Fruit fly (Drosophila melanogaster) whole organism, embryonic: ENCODE results near the gene CG32806.

ENCODE experiments used
- ATbp ChIP-seq: fragments of 200-800 bp; sonication (Bioruptor generic); optimal IDR thresholded peaks from 2 replicates; lab custom pipeline; 2017; ENCODE audit warnings: missing biosample characterization, mild to moderate bottlenecking, missing genetic modification characterization, missing genetic modification reagents
- Ada2b ChIP-seq: fragments of 200-800 bp; sonication (Bioruptor generic); IDR thresholded peaks from 2 replicates; pipeline ENCODE4 v1.3.6; 2022; ENCODE audit warnings: missing biosample characterization, missing genetic modification characterization
- B-H2 ChIP-seq: fragments of 200-800 bp; sonication (Bioruptor generic); optimal IDR thresholded peaks from 2 replicates; lab custom pipeline; 2018; ENCODE audit warnings: missing biosample characterization, mild to moderate bottlenecking, missing genetic modification characterization
- Bgb ChIP-seq: fragments of 200-800 bp; sonication (Bioruptor generic); IDR thresholded peaks from 2 replicates; pipeline ENCODE4 v1.3.6; 2022; ENCODE audit warnings: missing biosample characterization, missing genetic modification characterization; ENCODE audit not compliant: partially characterized antibody
- Bteb2 ChIP-seq: fragments of 200-800 bp; sonication (Bioruptor generic); optimal IDR thresholded peaks from 2 replicates; lab custom pipeline; 2016; ENCODE audit warnings: missing biosample characterization, missing genetic modification characterization
- CG1024 ChIP-seq: fragments of 200-800 bp; sonication (Bioruptor generic); IDR thresholded peaks from 2 replicates; pipeline ENCODE4 v1.3.6; 2022; ENCODE audit warnings: missing biosample characterization, missing genetic modification characterization
- CG12155 ChIP-seq: fragments of 200-800 bp; sonication (Bioruptor generic); optimal IDR thresholded peaks from 3 replicates; lab custom pipeline; 2016; ENCODE audit warnings: missing biosample characterization, missing genetic modification characterization
- CG12391 ChIP-seq: fragments of 200-800 bp; sonication (Bioruptor generic); optimal IDR thresholded peaks from 3 replicates; lab custom pipeline; 2018; ENCODE audit warnings: missing biosample characterization, mild to moderate bottlenecking, missing genetic modification characterization, moderate library complexity
- CG12942 ChIP-seq: fragments of 200-800 bp; sonication (Bioruptor generic); optimal IDR thresholded peaks from 3 replicates; lab custom pipeline; 2016; ENCODE audit warnings: missing biosample characterization, missing genetic modification characterization
- CG14710 ChIP-seq: fragments of 200-800 bp; sonication (Bioruptor generic); optimal IDR thresholded peaks from 3 replicates; lab custom pipeline; 2019; ENCODE audit warnings: missing biosample characterization, mild to moderate bottlenecking, missing genetic modification characterization, moderate library complexity
- CG15011 ChIP-seq: fragments of 200-800 bp; sonication (Bioruptor generic); optimal IDR thresholded peaks from 3 replicates; lab custom pipeline; 2018; ENCODE audit warnings: missing biosample characterization, mild to moderate bottlenecking, missing genetic modification characterization
- CG15479 ChIP-seq: fragments of 200-800 bp; sonication (Bioruptor generic); optimal IDR thresholded peaks from 3 replicates; lab custom pipeline; 2019; ENCODE audit warnings: missing biosample characterization, mild to moderate bottlenecking, missing genetic modification characterization, moderate library complexity
- CG17186 ChIP-seq: fragments of 200-800 bp; sonication (Bioruptor generic); optimal IDR thresholded peaks from 3 replicates; lab custom pipeline; 2017; ENCODE audit warnings: missing biosample characterization, missing genetic modification reagents, missing genetic modification characterization
- CG17912 ChIP-seq: fragments of 200-800 bp; sonication (Bioruptor generic); optimal IDR thresholded peaks from 2 replicates; lab custom pipeline; 2018; ENCODE audit warnings: missing biosample characterization, mild to moderate bottlenecking, missing genetic modification characterization
- CG2678 ChIP-seq: fragments of 200-800 bp; sonication (Bioruptor generic); optimal IDR thresholded peaks from 3 replicates; lab custom pipeline; 2019; ENCODE audit warnings: missing biosample characterization, mild to moderate bottlenecking, missing genetic modification characterization, moderate library complexity
- CG30020 ChIP-seq: fragments of 200-800 bp; optimal IDR thresholded peaks from 2 replicates; lab custom pipeline; 2019; ENCODE audit warnings: missing biosample characterization, mild to moderate bottlenecking, missing genetic modification characterization, moderate library complexity
- CG3281 ChIP-seq: fragments of 200-800 bp; sonication (Bioruptor generic); optimal IDR thresholded peaks from 3 replicates; lab custom pipeline; 2017; ENCODE audit warnings: missing biosample characterization, mild to moderate bottlenecking, missing genetic modification characterization
- CG33213 ChIP-seq: fragments of 200-800 bp; sonication (Bioruptor generic); optimal IDR thresholded peaks from 3 replicates; lab custom pipeline; 2016; ENCODE audit warnings: missing biosample characterization, missing genetic modification characterization
- CG34224 ChIP-seq: fragments of 200-800 bp; sonication (Bioruptor generic); IDR thresholded peaks from 3 replicates; pipeline ENCODE4 v1.3.6; 2022; ENCODE audit warnings: missing biosample characterization, missing genetic modification characterization; ENCODE audit not compliant: partially characterized antibody
- CG3847 ChIP-seq: fragments of 200-800 bp; sonication (Bioruptor generic); IDR thresholded peaks from 2 replicates; pipeline ENCODE4 v1.3.6; 2022; ENCODE audit warnings: missing biosample characterization, missing genetic modification characterization
- CG5180 ChIP-seq: fragments of 200-800 bp; sonication (Bioruptor generic); optimal IDR thresholded peaks from 3 replicates; lab custom pipeline; 2017; ENCODE audit warnings: missing biosample characterization, missing genetic modification characterization, mild to moderate bottlenecking, moderate library complexity, missing genetic modification reagents
- CG7745 ChIP-seq: fragments of 200-800 bp; sonication (Bioruptor generic); optimal IDR thresholded peaks from 2 replicates; lab custom pipeline; 2018; ENCODE audit warnings: missing biosample characterization, mild to moderate bottlenecking, missing genetic modification characterization, moderate library complexity
- CG9932 ChIP-seq: fragments of 200-800 bp; sonication (Bioruptor generic); IDR thresholded peaks from 2 replicates; pipeline ENCODE4 v1.3.6; 2022; ENCODE audit warnings: missing biosample characterization, missing genetic modification characterization
- E2f1 ChIP-seq: fragments of 200-800 bp; sonication (Bioruptor generic); IDR thresholded peaks from 2 replicates; pipeline ENCODE4 v1.3.6; 2022; ENCODE audit warnings: missing biosample characterization, missing genetic modification characterization
- ERR ChIP-seq: fragments of 200-800 bp; sonication (Bioruptor generic); optimal IDR thresholded peaks from 2 replicates; lab custom pipeline; 2016; ENCODE audit warnings: missing biosample characterization, missing genetic modification characterization
- HHEX ChIP-seq: fragments of 200-800 bp; sonication (Bioruptor generic); optimal IDR thresholded peaks from 3 replicates; lab custom pipeline; 2017; ENCODE audit warnings: missing biosample characterization, mild to moderate bottlenecking, missing genetic modification characterization, missing genetic modification reagents
- Mrtf ChIP-seq: fragments of 200-800 bp; sonication (Bioruptor generic); IDR thresholded peaks from 3 replicates; pipeline ENCODE4 v1.3.6; 2022; ENCODE audit warnings: missing biosample characterization, missing genetic modification characterization
- ara ChIP-seq: fragments of 200-800 bp; sonication (Bioruptor generic); IDR thresholded peaks from 2 replicates; pipeline ENCODE4 v1.3.6; 2022; ENCODE audit warnings: missing biosample characterization, missing genetic modification characterization
- bowl ChIP-seq: fragments of 200-800 bp; sonication (Bioruptor generic); IDR thresholded peaks from 2 replicates; pipeline ENCODE4 v1.3.6; 2022; ENCODE audit warnings: missing biosample characterization, missing genetic modification characterization
- cad ChIP-seq: fragments of >200 bp; optimal IDR thresholded peaks from 2 replicates; lab custom pipeline; 2017; ENCODE audit warnings: missing biosample characterization, missing genetic modification characterization
- cato ChIP-seq: fragments of 200-800 bp; sonication (Bioruptor generic); optimal IDR thresholded peaks from 2 replicates; lab custom pipeline; 2016; ENCODE audit warnings: missing biosample characterization, missing genetic modification characterization, borderline replicate concordance
- chinmo ChIP-seq: fragments of 200-800 bp; sonication (Bioruptor generic); IDR thresholded peaks from 4 replicates; pipeline ENCODE4 v1.3.6; 2022; ENCODE audit warnings: missing biosample characterization, missing genetic modification characterization; ENCODE audit not compliant: partially characterized antibody
- cwo ChIP-seq: fragments of 200-800 bp; sonication (Bioruptor generic); optimal IDR thresholded peaks from 3 replicates; lab custom pipeline; 2017; ENCODE audit warnings: missing biosample characterization, missing genetic modification characterization, mild to moderate bottlenecking, moderate library complexity, missing genetic modification reagents
- disco-r ChIP-seq: fragments of 200-800 bp; sonication (Bioruptor generic); optimal IDR thresholded peaks from 2 replicates; lab custom pipeline; 2016; ENCODE audit warnings: missing biosample characterization, missing genetic modification characterization
- dm ChIP-seq: fragments of 200-800 bp; sonication (Bioruptor generic); optimal IDR thresholded peaks from 3 replicates; lab custom pipeline; 2016; ENCODE audit warnings: missing biosample characterization, missing genetic modification characterization
- gce ChIP-seq: fragments of 200-800 bp; sonication (Bioruptor generic); IDR thresholded peaks from 3 replicates; pipeline ENCODE4 v1.3.6; 2022; ENCODE audit warnings: missing biosample characterization, missing genetic modification characterization
- gfzf ChIP-seq: fragments of 200-800 bp; sonication (Bioruptor generic); optimal IDR thresholded peaks from 2 replicates; lab custom pipeline; 2016; ENCODE audit warnings: missing biosample characterization, mild to moderate bottlenecking, missing genetic modification characterization, moderate library complexity
- ind ChIP-seq: fragments of 200-800 bp; sonication (Bioruptor generic); optimal IDR thresholded peaks from 3 replicates; lab custom pipeline; 2016; ENCODE audit warnings: missing biosample characterization, missing genetic modification characterization
- lbe ChIP-seq: fragments of 200-800 bp; sonication (Bioruptor generic); optimal IDR thresholded peaks from 2 replicates; lab custom pipeline; 2016; ENCODE audit warnings: missing biosample characterization, mild to moderate bottlenecking, missing genetic modification characterization
- pan ChIP-seq, 4 experiments: fragments of >200 bp in 3 of 4; fragments of 200-800 bp in 1 of 4; sonication (Bioruptor generic) in 1 of 4; optimal IDR thresholded peaks in 3 of 4; IDR thresholded peaks in 1 of 4; 2 replicates each; pipeline versions ENCODE4 v1.3.6 to Lab custom; 2017 to 2022; ENCODE audit warnings: missing biosample characterization in 2 of 4, missing genetic modification characterization in 2 of 4, mixed read lengths in 1 of 4
- pnt ChIP-seq: fragments of 200-800 bp; sonication (Bioruptor generic); optimal IDR thresholded peaks from 3 replicates; lab custom pipeline; 2016; ENCODE audit warnings: missing biosample characterization, missing genetic modification characterization
- ranshi ChIP-seq: fragments of 200-800 bp; sonication (Bioruptor generic); IDR thresholded peaks from 2 replicates; pipeline ENCODE4 v1.3.6; 2022; ENCODE audit warnings: missing biosample characterization, missing genetic modification characterization
- slp2 ChIP-seq: fragments of 200-800 bp; sonication (Bioruptor generic); optimal IDR thresholded peaks from 2 replicates; lab custom pipeline; 2016; ENCODE audit warnings: missing biosample characterization, missing genetic modification characterization
- tll ChIP-seq, 2 experiments: fragments of 200-800 bp in 1 of 2; fragments of >200 bp in 1 of 2; sonication (Bioruptor generic) in 1 of 2; optimal IDR thresholded peaks; 2 replicates each; lab custom pipeline; 2017 to 2019; ENCODE audit warnings: missing biosample characterization in 2 of 2, missing genetic modification characterization in 2 of 2, mild to moderate bottlenecking in 1 of 2, moderate library complexity in 1 of 2
- twi ChIP-seq: fragments of 200-800 bp; optimal IDR thresholded peaks from 2 replicates; lab custom pipeline; 2019; ENCODE audit warnings: missing biosample characterization, mild to moderate bottlenecking, missing genetic modification characterization, moderate library complexity
- tx ChIP-seq: fragments of 200-800 bp; sonication (Bioruptor generic); optimal IDR thresholded peaks from 2 replicates; lab custom pipeline; 2016; ENCODE audit warnings: missing biosample characterization, missing genetic modification characterization
- zen2 ChIP-seq: fragments of 200-800 bp; sonication (Bioruptor generic); IDR thresholded peaks from 3 replicates; pipeline ENCODE4 v1.3.6; 2022; ENCODE audit warnings: missing biosample characterization, missing genetic modification characterization; ENCODE audit not compliant: partially characterized antibody

CG32806 gene

dm6 chrX:1830396-1831218 lies 41.2 kb downstream of the CG32806 start (continued):
- TF ChIP-seq cato (GFP tag; lab: Kevin White, UChicago) (peak; percentile 88), ara (GFP tag; lab: Robert Waterston, UW) (peak; percentile 97), pnt (peak; percentile 92), gfzf (GFP tag; lab: Kevin White, UChicago) (peak; percentile 10), ind (GFP tag; lab: Kevin White, UChicago) (peak; percentile 93), Ada2b (peak; percentile 97), tx (GFP tag; lab: Kevin White, UChicago) (peak; percentile 92), ATbp (GFP tag; lab: Kevin White, UChicago) (peak; percentile 94), E2f1 (GFP tag; lab: Robert Waterston, UW) (peak; percentile 96), zen2 (GFP tag; lab: Robert Waterston, UW) (no peak), B-H2 (GFP tag; lab: Kevin White, UChicago) (peak; percentile 83), CG30020 (tag; lab: Kevin White, UChicago) (peak; percentile 78), Bteb2 (GFP tag; lab: Kevin White, UChicago) (peak; percentile 95), gce (peak; percentile 98), CG15011 (peak; percentile 94), cwo (GFP tag; lab: Kevin White, UChicago) (peak; percentile 100), twi (tag; lab: Kevin White, UChicago) (peak; percentile 85), chinmo (GFP tag; lab: Robert Waterston, UW) (no peak), CG14710 (tag; lab: Kevin White, UChicago) (peak; percentile 90), CG17186 (GFP tag; lab: Kevin White, UChicago) (peak; percentile 72), CG12155 (GFP tag; lab: Kevin White, UChicago) (peak; percentile 93), CG33213 (GFP tag; lab: Kevin White, UChicago) (peak; percentile 86), CG7745 (tag; lab: Kevin White, UChicago) (no peak), ranshi (GFP tag; lab: Robert Waterston, UW) (peak; percentile 98), CG15479 (GFP tag; lab: Kevin White, UChicago) (no peak), CG12391 (tag; lab: Kevin White, UChicago) (peak; percentile 96), cad (GFP tag; lab: Kevin White, UChicago) (no peak), Bgb (peak; percentile 54), pan (optimal IDR thresholded peaks at IDR 0.05; lab: Kevin White, UChicago) (no peak), pan (GFP tag; optimal IDR thresholded peaks at IDR 0.05 in 1 of 2, IDR thresholded peaks at IDR 0.05 in 1 of 2) (peak in 1 of 2 experiments; percentile 98), CG5180 (peak; percentile 83), CG17912 (peak; percentile 61), dm (GFP tag; lab: Kevin White, UChicago) (peak; percentile 97), bowl (GFP tag; lab: Robert Waterston, UW) (peak; percentile 95), CG1024 (GFP tag; lab: Robert Waterston, UW) (peak; percentile 93), tll (GFP tag; optimal IDR thresholded peaks at IDR 0.05; lab: Kevin White, UChicago) (no peak), slp2 (peak; percentile 86), lbe (GFP tag; lab: Kevin White, UChicago) (peak; percentile 96), CG34224 (no peak), CG3847 (GFP tag; lab: Robert Waterston, UW) (peak; percentile 96), CG2678 (tag; lab: Kevin White, UChicago) (peak; percentile 97), disco-r (peak; percentile 87), CG3281 (peak; percentile 96), Mrtf (peak; percentile 96), HHEX (peak; percentile 94), CG9932 (GFP tag; lab: Robert Waterston, UW) (peak; percentile 96), ERR (GFP tag; lab: Kevin White, UChicago) (peak; percentile 88), CG12942 (GFP tag; lab: Kevin White, UChicago) (peak; percentile 87)
